Worm (Caenorhabditis elegans) whole organism, L1 larva: ENCODE results near the gene C34F6.7.

Source experiments
- C16A3.4 ChIP-seq: fragments of 150-350 bp; optimal IDR thresholded peaks from 2 replicates; lab custom pipeline; 2014; ENCODE audit warnings: missing biosample characterization, missing genetic modification characterization
- F16B12.6 ChIP-seq: fragments of 150-350 bp; optimal IDR thresholded peaks from 2 replicates; lab custom pipeline; 2014; ENCODE audit warnings: missing biosample characterization, missing genetic modification characterization
- blmp-1 ChIP-seq: fragments of 150-350 bp; optimal IDR thresholded peaks from 2 replicates; lab custom pipeline; 2014; ENCODE audit warnings: missing biosample characterization, missing genetic modification characterization
- ceh-82 ChIP-seq, 3 experiments: fragments of 150-350 bp in 1 of 3; sonication (generic microtip) in 2 of 3; optimal IDR thresholded peaks; 2 replicates each; lab custom pipeline; 2014 to 2017; ENCODE audit warnings: missing biosample characterization in 3 of 3, missing genetic modification characterization in 3 of 3
- dpl-1 ChIP-seq, 3 experiments: fragments of 150-350 bp in 2 of 3; sonication (generic microtip) in 1 of 3; optimal IDR thresholded peaks; 2 replicates each; lab custom pipeline; 2014 to 2017; ENCODE audit warnings: missing biosample characterization in 3 of 3, missing genetic modification characterization in 3 of 3, missing genetic modification reagents in 3 of 3
- dsc-1 ChIP-seq: sonication (generic microtip); optimal IDR thresholded peaks from 2 replicates; lab custom pipeline; 2016; ENCODE audit warnings: mild to moderate bottlenecking, missing genetic modification characterization, missing compliant biosample characterization
- efl-1 ChIP-seq, 4 experiments: fragments of 150-350 bp; optimal IDR thresholded peaks in 3 of 4; peaks in 1 of 4; 1 replicate in 1 of 4; 2 replicates in 3 of 4; lab custom pipeline; 2014; ENCODE audit warnings: missing biosample characterization in 2 of 4, missing genetic modification characterization in 2 of 4, missing genetic modification reagents in 2 of 4
- efl-3 ChIP-seq: fragments of 200-800 bp; sonication (Bioruptor generic); optimal IDR thresholded peaks from 2 replicates; lab custom pipeline; 2018; ENCODE audit warnings: mild to moderate bottlenecking, missing genetic modification characterization, missing compliant biosample characterization
- elt-2 ChIP-seq: sonication (generic microtip); optimal IDR thresholded peaks from 2 replicates; lab custom pipeline; 2016; ENCODE audit warnings: missing genetic modification characterization, mild to moderate bottlenecking, inconsistent platforms, missing compliant biosample characterization, missing genetic modification reagents
- elt-3 ChIP-seq, 6 experiments: fragments of 150-350 bp in 1 of 6; sonication (generic microtip); optimal IDR thresholded peaks; 2 replicates each; lab custom pipeline; 2017 to 2018; ENCODE audit warnings: missing biosample characterization in 6 of 6, missing genetic modification characterization in 6 of 6, inconsistent platforms in 1 of 6
- fkh-10 ChIP-seq: sonication (generic microtip); optimal IDR thresholded peaks from 2 replicates; lab custom pipeline; 2017; ENCODE audit warnings: missing biosample characterization, missing genetic modification reagents, missing genetic modification characterization
- irx-1 ChIP-seq: sonication (generic microtip); optimal IDR thresholded peaks from 2 replicates; lab custom pipeline; 2016; ENCODE audit warnings: missing genetic modification characterization, missing compliant biosample characterization
- lin-14 ChIP-seq: fragments of 200-800 bp; sonication (Bioruptor generic); optimal IDR thresholded peaks from 2 replicates; lab custom pipeline; 2018; ENCODE audit warnings: mild to moderate bottlenecking, missing genetic modification characterization, moderate library complexity, missing compliant biosample characterization
- lin-35 ChIP-seq, 2 experiments: fragments of 150-350 bp; optimal IDR thresholded peaks; 2 replicates each; lab custom pipeline; 2014; ENCODE audit warnings: missing biosample characterization in 2 of 2, missing genetic modification characterization in 2 of 2, missing genetic modification reagents in 2 of 2
- lsy-2 ChIP-seq, 2 experiments: fragments of 150-350 bp; optimal IDR thresholded peaks; 2 replicates each; lab custom pipeline; 2014; ENCODE audit warnings: missing biosample characterization in 2 of 2, missing genetic modification characterization in 2 of 2
- mab-9 ChIP-seq: fragments of 200-800 bp; sonication (Bioruptor generic); IDR thresholded peaks from 2 replicates; pipeline ENCODE4 v1.3.6; 2022; ENCODE audit warnings: missing genetic modification reagents, missing genetic modification characterization, missing compliant biosample characterization
- mdl-1 ChIP-seq, 2 experiments: fragments of 150-350 bp; optimal IDR thresholded peaks; 2 replicates each; lab custom pipeline; 2014 to 2017; ENCODE audit warnings: missing biosample characterization in 2 of 2, missing genetic modification characterization in 2 of 2, inconsistent platforms in 1 of 2
- mep-1 ChIP-seq: fragments of 150-350 bp; optimal IDR thresholded peaks from 2 replicates; lab custom pipeline; 2014; ENCODE audit warnings: missing biosample characterization, missing genetic modification characterization
- nhr-19 ChIP-seq: fragments of 200-800 bp; sonication (Bioruptor generic); conservative IDR thresholded peaks from 2 replicates; pipeline ENCODE4 v1.3.6; 2022; ENCODE audit warnings: missing genetic modification characterization, missing compliant biosample characterization
- nhr-20 ChIP-seq: sonication (generic microtip); optimal IDR thresholded peaks from 2 replicates; lab custom pipeline; 2016; ENCODE audit warnings: mild to moderate bottlenecking, missing genetic modification characterization, missing compliant biosample characterization
- nhr-237 ChIP-seq: fragments of 150-350 bp; optimal IDR thresholded peaks from 2 replicates; lab custom pipeline; 2014; ENCODE audit warnings: missing biosample characterization, missing genetic modification characterization
- nhr-47 ChIP-seq: sonication (generic microtip); optimal IDR thresholded peaks from 2 replicates; lab custom pipeline; 2016; ENCODE audit warnings: mild to moderate bottlenecking, missing genetic modification characterization, moderate library complexity, missing compliant biosample characterization
- nhr-71 ChIP-seq: sonication (generic microtip); optimal IDR thresholded peaks from 2 replicates; lab custom pipeline; 2016; ENCODE audit warnings: mild to moderate bottlenecking, missing genetic modification characterization, moderate library complexity, missing compliant biosample characterization
- nhr-85 ChIP-seq: sonication (generic microtip); peaks from one replicate; lab custom pipeline; 2016; ENCODE audit warnings: missing genetic modification characterization, inconsistent platforms, missing compliant biosample characterization
- nhr-90 ChIP-seq: sonication (generic microtip); optimal IDR thresholded peaks from 2 replicates; lab custom pipeline; 2016; ENCODE audit warnings: mild to moderate bottlenecking, missing genetic modification characterization, missing compliant biosample characterization; ENCODE audit not compliant: poor library complexity
- pag-3 ChIP-seq: sonication (generic microtip); optimal IDR thresholded peaks from 2 replicates; lab custom pipeline; 2017; ENCODE audit warnings: missing genetic modification characterization, mild to moderate bottlenecking, missing compliant biosample characterization, antibody characterized with exemption, borderline replicate concordance; ENCODE audit not compliant: insufficient read depth
- pax-3 ChIP-seq: fragments of 200-800 bp; sonication (Bioruptor generic); optimal IDR thresholded peaks from 2 replicates; lab custom pipeline; 2018; ENCODE audit warnings: mild to moderate bottlenecking, missing genetic modification characterization, moderate library complexity, missing compliant biosample characterization
- pqm-1 ChIP-seq: sonication (generic microtip); optimal IDR thresholded peaks from 3 replicates; lab custom pipeline; 2017; ENCODE audit warnings: missing biosample characterization, missing genetic modification characterization
- rnt-1 ChIP-seq: sonication (generic microtip); optimal IDR thresholded peaks from 2 replicates; lab custom pipeline; 2016; ENCODE audit warnings: mild to moderate bottlenecking, missing genetic modification characterization, moderate library complexity, missing compliant biosample characterization
- snu-23 ChIP-seq: sonication (generic microtip); optimal IDR thresholded peaks from 2 replicates; lab custom pipeline; 2016; ENCODE audit warnings: missing genetic modification characterization, missing compliant biosample characterization
- swsn-7 ChIP-seq: sonication (generic microtip); optimal IDR thresholded peaks from 2 replicates; lab custom pipeline; 2016; ENCODE audit warnings: missing genetic modification characterization, missing compliant biosample characterization
- tbx-2 ChIP-seq: sonication (generic microtip); optimal IDR thresholded peaks from 2 replicates; lab custom pipeline; 2016; ENCODE audit warnings: missing genetic modification characterization, missing compliant biosample characterization
- tlp-1 ChIP-seq: fragments of 150-350 bp; optimal IDR thresholded peaks from 2 replicates; lab custom pipeline; 2014; ENCODE audit warnings: missing biosample characterization, missing genetic modification characterization
- unc-130 ChIP-seq: fragments of 150-350 bp; optimal IDR thresholded peaks from 2 replicates; lab custom pipeline; 2017; ENCODE audit warnings: missing biosample characterization, missing genetic modification characterization, inconsistent platforms
- unc-62 ChIP-seq: fragments of 150-350 bp; optimal IDR thresholded peaks from 2 replicates; lab custom pipeline; 2014; ENCODE audit warnings: missing biosample characterization, missing genetic modification reagents, missing genetic modification characterization
- unc-86 ChIP-seq: sonication (generic microtip); optimal IDR thresholded peaks from 2 replicates; lab custom pipeline; 2016; ENCODE audit warnings: missing genetic modification characterization, missing compliant biosample characterization
- unc-98 ChIP-seq: fragments of 200-800 bp; sonication (Bioruptor generic); IDR thresholded peaks from 2 replicates; pipeline ENCODE4 v1.3.6; 2022; ENCODE audit warnings: missing genetic modification characterization, missing compliant biosample characterization
- vab-15 ChIP-seq: sonication (generic microtip); optimal IDR thresholded peaks from 2 replicates; lab custom pipeline; 2017; ENCODE audit warnings: missing genotype, mild to moderate bottlenecking, missing genetic modification characterization, missing compliant biosample characterization
- xbp-1 ChIP-seq: sonication (generic microtip); optimal IDR thresholded peaks from 2 replicates; lab custom pipeline; 2016; ENCODE audit warnings: missing genetic modification characterization, missing compliant biosample characterization
- zag-1 ChIP-seq: fragments of 150-350 bp; optimal IDR thresholded peaks from 2 replicates; lab custom pipeline; 2014; ENCODE audit warnings: missing biosample characterization, missing genetic modification characterization
- ztf-4 ChIP-seq: fragments of 150-350 bp; optimal IDR thresholded peaks from 2 replicates; lab custom pipeline; 2014; ENCODE audit warnings: missing biosample characterization, missing genetic modification characterization

Gene C34F6.7

DNA sequence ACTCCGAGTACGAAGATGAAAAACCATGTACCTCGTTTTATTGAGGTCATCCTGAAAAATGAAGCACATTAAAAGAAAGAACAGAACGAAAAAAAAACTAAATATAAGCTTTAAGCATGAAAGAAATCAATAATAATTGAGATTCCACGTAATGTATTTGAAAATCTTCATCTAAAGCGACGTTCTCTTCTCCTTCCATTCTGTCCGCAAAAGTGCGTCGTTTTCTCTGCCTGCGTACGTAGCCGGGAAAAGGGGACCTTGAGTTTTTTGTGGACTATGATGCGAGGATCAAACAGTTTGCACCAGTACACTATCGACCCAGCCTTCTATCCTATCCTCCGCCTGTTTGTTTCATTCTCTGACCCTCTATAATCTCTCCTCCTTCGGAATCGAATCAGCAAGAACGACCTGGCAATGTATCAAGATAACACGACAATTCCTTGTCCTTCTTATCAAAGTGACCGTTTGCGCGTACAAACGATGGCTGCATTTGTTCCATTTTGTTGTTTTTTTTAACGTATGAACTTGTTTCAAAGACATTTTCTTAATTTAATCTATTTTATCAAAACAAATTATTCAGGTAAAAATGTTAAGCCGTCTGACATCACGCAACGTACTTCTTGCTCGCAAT, at the start of gene C34F6.7, which contains the start of gene idh-2:
Gene C34F6.7, minus strand, starts transcription at position 51 of the 631 bp plus-strand sequence.
Gene idh-2, plus strand, starts transcription at position 581 of the 631 bp plus-strand sequence.
- TF ChIP-seq dsc-1 (tag; lab: Kevin White, UChicago) (peak; percentile 0), irx-1 (no peak), elt-3 (tag; optimal IDR thresholded peaks at IDR 0.05; lab: Kevin White, UChicago) (peak; percentile 48 to 93 (median 66)), zag-1 (no peak), pqm-1 (no peak), ztf-4 (tag; lab: Kevin White, UChicago) (peak; percentile 40), C16A3.4 (tag; lab: Kevin White, UChicago) (peak; percentile 25), nhr-85 (tag; lab: Kevin White, UChicago) (peak; percentile 84), nhr-19 (GFP tag; lab: Robert Waterston, UW) (peak; percentile 20), mdl-1 (tag; optimal IDR thresholded peaks at IDR 0.05; lab: Kevin White, UChicago) (peak in 1 of 2 experiments; percentile 60), rnt-1 (tag; lab: Kevin White, UChicago) (peak; percentile 35), nhr-71 (peak; percentile 59), unc-98 (GFP tag; lab: Robert Waterston, UW) (no peak), ceh-82 (tag; optimal IDR thresholded peaks at IDR 0.05; lab: Kevin White, UChicago) (peak in 1 of 3 experiments; percentile 42), dpl-1 (GFP tag; optimal IDR thresholded peaks at IDR 0.05; lab: Kevin White, UChicago) (peak; percentile 13 to 45 (median 34)), unc-130 (tag; lab: Kevin White, UChicago) (peak; percentile 53), elt-2 (no peak), nhr-47 (peak; percentile 39), mep-1 (peak; percentile 71), blmp-1 (tag; lab: Kevin White, UChicago) (peak; percentile 69), xbp-1 (tag; lab: Kevin White, UChicago) (peak; percentile 46), unc-62 (GFP tag; lab: Kevin White, UChicago) (no peak), lin-14 (GFP tag; lab: Kevin White, UChicago) (peak; percentile 66), efl-1 (optimal IDR thresholded peaks at IDR 0.05; lab: Kevin White, UChicago) (peak in 1 of 2 experiments; percentile 31), efl-1 (GFP tag; optimal IDR thresholded peaks at IDR 0.05 in 1 of 2; lab: Kevin White, UChicago) (peak in 1 of 2 experiments; percentile 94), pag-3 (tag; lab: Kevin White, UChicago) (no peak), swsn-7 (peak; percentile 43), lin-35 (GFP tag; optimal IDR thresholded peaks at IDR 0.05; lab: Kevin White, UChicago) (peak in 1 of 2 experiments; percentile 59), nhr-20 (tag; lab: Kevin White, UChicago) (peak; percentile 79), snu-23 (GFP tag; lab: Kevin White, UChicago) (peak; percentile 72), mab-9 (GFP tag; lab: Robert Waterston, UW) (0 out of 2 replicates have a peak, but pooled peaks have one; percentile 21), lsy-2 (tag; optimal IDR thresholded peaks at IDR 0.05; lab: Kevin White, UChicago) (peak; percentile 44 to 45), fkh-10 (GFP tag; lab: Kevin White, UChicago) (no peak), nhr-237 (tag; lab: Kevin White, UChicago) (no peak), tlp-1 (tag; lab: Kevin White, UChicago) (no peak), F16B12.6 (tag; lab: Kevin White, UChicago) (peak; percentile 89), tbx-2 (tag; lab: Kevin White, UChicago) (peak; percentile 49), vab-15 (no peak), unc-86 (tag; lab: Kevin White, UChicago) (no peak), efl-3 (GFP tag; lab: Kevin White, UChicago) (no peak), nhr-90 (tag; lab: Kevin White, UChicago) (peak; percentile 61)

ce11 chrX:11264715-11265114, 49.4 kb upstream of the C34F6.7 start:
- TF ChIP-seq elt-2 (peak; percentile 71), lin-35 (GFP tag; optimal IDR thresholded peaks at IDR 0.05; lab: Kevin White, UChicago) (peak in 1 of 2 experiments; percentile 32), pax-3 (tag; lab: Kevin White, UChicago) (no peak), lin-14 (GFP tag; lab: Kevin White, UChicago) (peak; percentile 20), vab-15 (no peak)
- TF ChIP-seq, all 84 proteins: peak for 3
